Fruit fly (Drosophila melanogaster) whole organism, embryonic: ENCODE measurements around the gene Nup93-1.

Source experiments
- Antp ChIP-seq: fragments of 200-800 bp; sonication (Bioruptor generic); optimal IDR thresholded peaks from 3 replicates; lab custom pipeline; 2016; ENCODE audit warnings: missing biosample characterization, missing genetic modification characterization
- BEAF-32 ChIP-seq: fragments of 200-800 bp; sonication (Bioruptor generic); optimal IDR thresholded peaks from 3 replicates; lab custom pipeline; 2017; ENCODE audit warnings: missing biosample characterization, missing genetic modification characterization, mild to moderate bottlenecking, moderate library complexity, missing genetic modification reagents
- BtbVII ChIP-seq: fragments of 200-800 bp; sonication (Bioruptor generic); optimal IDR thresholded peaks from 3 replicates; lab custom pipeline; 2017; ENCODE audit warnings: missing biosample characterization, mild to moderate bottlenecking, missing genetic modification characterization
- CG10209 ChIP-seq: fragments of 200-800 bp; sonication (Bioruptor generic); optimal IDR thresholded peaks from 3 replicates; lab custom pipeline; 2017; ENCODE audit warnings: missing biosample characterization, mild to moderate bottlenecking, missing genetic modification characterization, missing genetic modification reagents
- CG10267 ChIP-seq: fragments of 200-800 bp; sonication (Bioruptor generic); optimal IDR thresholded peaks from 2 replicates; lab custom pipeline; 2018; ENCODE audit warnings: missing biosample characterization, mild to moderate bottlenecking, missing genetic modification characterization, moderate library complexity
- CG10654 ChIP-seq: fragments of 200-800 bp; sonication (Bioruptor generic); optimal IDR thresholded peaks from 2 replicates; lab custom pipeline; 2016; ENCODE audit warnings: missing biosample characterization, missing genetic modification characterization
- CG12659 ChIP-seq: fragments of 200-800 bp; sonication (Bioruptor generic); optimal IDR thresholded peaks from 3 replicates; lab custom pipeline; 2017; ENCODE audit warnings: mild to moderate bottlenecking, missing biosample characterization, missing genetic modification reagents, missing genetic modification characterization
- CG13123 ChIP-seq: fragments of 200-800 bp; sonication (Bioruptor generic); optimal IDR thresholded peaks from 2 replicates; lab custom pipeline; 2016; ENCODE audit warnings: missing biosample characterization, missing genetic modification characterization
- CG1529 ChIP-seq: fragments of 200-800 bp; sonication (Bioruptor generic); optimal IDR thresholded peaks from 3 replicates; lab custom pipeline; 2018; ENCODE audit warnings: missing biosample characterization, missing genetic modification characterization
- CG15696 ChIP-seq: fragments of 200-800 bp; sonication (Bioruptor generic); optimal IDR thresholded peaks from 2 replicates; lab custom pipeline; 2019; ENCODE audit warnings: missing biosample characterization, mild to moderate bottlenecking, missing genetic modification characterization, moderate library complexity
- CG30020 ChIP-seq: fragments of 200-800 bp; optimal IDR thresholded peaks from 2 replicates; lab custom pipeline; 2019; ENCODE audit warnings: missing biosample characterization, mild to moderate bottlenecking, missing genetic modification characterization, moderate library complexity
- CG32532 ChIP-seq: fragments of 200-800 bp; sonication (Bioruptor generic); IDR thresholded peaks from 2 replicates; pipeline ENCODE4 v1.3.6; 2022; ENCODE audit warnings: missing biosample characterization, missing genetic modification characterization
- CG8388 ChIP-seq: fragments of 200-800 bp; sonication (Bioruptor generic); optimal IDR thresholded peaks from 2 replicates; lab custom pipeline; 2019; ENCODE audit warnings: missing biosample characterization, mild to moderate bottlenecking, missing genetic modification characterization, moderate library complexity
- CG8924 ChIP-seq: fragments of 200-800 bp; optimal IDR thresholded peaks from 3 replicates; lab custom pipeline; 2019; ENCODE audit warnings: missing biosample characterization, mild to moderate bottlenecking, missing genetic modification characterization, moderate library complexity
- CG8944 ChIP-seq: fragments of 200-800 bp; sonication (Bioruptor generic); optimal IDR thresholded peaks from 3 replicates; lab custom pipeline; 2016; ENCODE audit warnings: missing biosample characterization, missing genetic modification characterization
- CG9817 ChIP-seq: fragments of 200-800 bp; sonication (Bioruptor generic); optimal IDR thresholded peaks from 2 replicates; lab custom pipeline; 2018; ENCODE audit warnings: missing biosample characterization, mild to moderate bottlenecking, missing genetic modification characterization, moderate library complexity
- CG9932 ChIP-seq: fragments of 200-800 bp; sonication (Bioruptor generic); IDR thresholded peaks from 2 replicates; pipeline ENCODE4 v1.3.6; 2022; ENCODE audit warnings: missing biosample characterization, missing genetic modification characterization
- Camta ChIP-seq: fragments of 200-800 bp; sonication (Bioruptor generic); optimal IDR thresholded peaks from 2 replicates; lab custom pipeline; 2016; ENCODE audit warnings: missing biosample characterization, missing genetic modification characterization
- Hr51 ChIP-seq, 2 experiments: fragments of 200-800 bp; sonication (Bioruptor generic); optimal IDR thresholded peaks; 2 replicates in 1 of 2; 3 replicates in 1 of 2; lab custom pipeline; 2016 to 2018; ENCODE audit warnings: missing biosample characterization in 2 of 2, missing genetic modification characterization in 2 of 2, mild to moderate bottlenecking in 1 of 2, moderate library complexity in 1 of 2
- Lhr ChIP-seq: fragments of 200-800 bp; sonication (Bioruptor generic); optimal IDR thresholded peaks from 3 replicates; lab custom pipeline; 2017; ENCODE audit warnings: mild to moderate bottlenecking, missing biosample characterization, missing genetic modification reagents, missing genetic modification characterization
- NFAT ChIP-seq: fragments of 200-800 bp; sonication (Bioruptor generic); IDR thresholded peaks from 2 replicates; pipeline ENCODE4 v1.3.6; 2022; ENCODE audit warnings: missing biosample characterization, missing genetic modification characterization
- Six4 ChIP-seq: fragments of 200-800 bp; sonication (Bioruptor generic); optimal IDR thresholded peaks from 2 replicates; lab custom pipeline; 2016; ENCODE audit warnings: missing biosample characterization, missing genetic modification characterization
- Sox100B ChIP-seq: fragments of 200-800 bp; sonication (Bioruptor generic); optimal IDR thresholded peaks from 3 replicates; lab custom pipeline; 2018; ENCODE audit warnings: missing biosample characterization, mild to moderate bottlenecking, missing genetic modification characterization
- Vsx1 ChIP-seq: fragments of 200-800 bp; sonication (Bioruptor generic); optimal IDR thresholded peaks from 2 replicates; lab custom pipeline; 2017; ENCODE audit warnings: missing biosample characterization, mild to moderate bottlenecking, missing genetic modification characterization, missing genetic modification reagents
- az2 ChIP-seq: fragments of 200-800 bp; sonication (Bioruptor generic); optimal IDR thresholded peaks from 3 replicates; lab custom pipeline; 2016; ENCODE audit warnings: missing biosample characterization, missing genetic modification characterization
- bbx ChIP-seq: fragments of 200-800 bp; sonication (Bioruptor generic); IDR thresholded peaks from 2 replicates; pipeline ENCODE4 v1.3.6; 2022; ENCODE audit warnings: missing biosample characterization, missing genetic modification characterization; ENCODE audit not compliant: partially characterized antibody
- da ChIP-seq: fragments of 200-800 bp; sonication (Bioruptor generic); optimal IDR thresholded peaks from 2 replicates; lab custom pipeline; 2016; ENCODE audit warnings: missing biosample characterization, missing genetic modification characterization
- dmrt11E ChIP-seq: fragments of 200-800 bp; sonication (Bioruptor generic); optimal IDR thresholded peaks from 3 replicates; lab custom pipeline; 2018; ENCODE audit warnings: missing biosample characterization, mild to moderate bottlenecking, missing genetic modification characterization, moderate library complexity
- gcm2 ChIP-seq: fragments of 200-800 bp; sonication (Bioruptor generic); optimal IDR thresholded peaks from 2 replicates; lab custom pipeline; 2016; ENCODE audit warnings: missing biosample characterization, missing genetic modification characterization
- grau ChIP-seq: fragments of 200-800 bp; optimal IDR thresholded peaks from 3 replicates; lab custom pipeline; 2019; ENCODE audit warnings: missing biosample characterization, mild to moderate bottlenecking, missing genetic modification characterization, moderate library complexity
- grn ChIP-seq: fragments of 200-800 bp; sonication (Bioruptor generic); optimal IDR thresholded peaks from 3 replicates; lab custom pipeline; 2017; ENCODE audit warnings: missing biosample characterization, missing genetic modification characterization
- insv ChIP-seq, 2 experiments: fragments of 200-800 bp; sonication (Bioruptor generic); optimal IDR thresholded peaks; 3 replicates each; lab custom pipeline; 2016 to 2018; ENCODE audit warnings: missing biosample characterization in 2 of 2, missing genetic modification characterization in 2 of 2
- klu ChIP-seq: fragments of 200-800 bp; sonication (Bioruptor generic); IDR thresholded peaks from 2 replicates; pipeline ENCODE4 v1.3.6; 2022; ENCODE audit warnings: missing biosample characterization, missing genetic modification characterization
- lmd ChIP-seq: fragments of 200-800 bp; sonication (Bioruptor generic); IDR thresholded peaks from 2 replicates; pipeline ENCODE4 v1.3.6; 2022; ENCODE audit warnings: missing biosample characterization, missing genetic modification characterization
- lov ChIP-seq, 2 experiments: fragments of 200-800 bp in 1 of 2; fragments of >200 bp in 1 of 2; sonication (Bioruptor generic) in 1 of 2; IDR thresholded peaks in 1 of 2; optimal IDR thresholded peaks in 1 of 2; 2 replicates in 1 of 2; 3 replicates in 1 of 2; pipeline versions ENCODE4 v1.3.6 to Lab custom; 2017 to 2022; ENCODE audit warnings: missing biosample characterization in 1 of 2, missing genetic modification characterization in 1 of 2
- mam ChIP-seq: fragments of 200-800 bp; sonication (Bioruptor generic); optimal IDR thresholded peaks from 3 replicates; lab custom pipeline; 2016; ENCODE audit warnings: missing biosample characterization, missing genetic modification characterization
- nau ChIP-seq: fragments of 200-800 bp; sonication (Bioruptor generic); optimal IDR thresholded peaks from 3 replicates; lab custom pipeline; 2017; ENCODE audit warnings: missing biosample characterization, mild to moderate bottlenecking, missing genetic modification characterization, missing genetic modification reagents
- org-1 ChIP-seq: fragments of 200-800 bp; sonication (Bioruptor generic); optimal IDR thresholded peaks from 2 replicates; lab custom pipeline; 2017; ENCODE audit warnings: missing biosample characterization, missing genetic modification characterization
- pho ChIP-seq: fragments of 200-800 bp; sonication (Bioruptor generic); optimal IDR thresholded peaks from 2 replicates; lab custom pipeline; 2016; ENCODE audit warnings: missing biosample characterization, missing genetic modification characterization
- pros ChIP-seq: fragments of 200-800 bp; sonication (Bioruptor generic); optimal IDR thresholded peaks from 3 replicates; lab custom pipeline; 2019; ENCODE audit warnings: missing biosample characterization, mild to moderate bottlenecking, missing genetic modification characterization, moderate library complexity
- rib ChIP-seq: fragments of 200-800 bp; sonication (Bioruptor generic); IDR thresholded peaks from 2 replicates; pipeline ENCODE4 v1.3.6; 2022; ENCODE audit warnings: missing biosample characterization, missing genetic modification characterization
- sc ChIP-seq, 3 experiments: fragments of >200 bp in 2 of 3; fragments of 200-800 bp in 1 of 3; sonication (Bioruptor generic) in 1 of 3; optimal IDR thresholded peaks; 2 replicates in 2 of 3; 3 replicates in 1 of 3; lab custom pipeline; 2017; ENCODE audit warnings: mild to moderate bottlenecking in 1 of 3, missing biosample characterization in 1 of 3, missing genetic modification characterization in 1 of 3, missing genetic modification reagents in 1 of 3
- sens-2 ChIP-seq: fragments of 200-800 bp; sonication (Bioruptor generic); IDR thresholded peaks from 2 replicates; pipeline ENCODE4 v1.3.6; 2022; ENCODE audit warnings: missing biosample characterization, missing genetic modification characterization
- seq ChIP-seq: fragments of 200-800 bp; sonication (Bioruptor generic); IDR thresholded peaks from 2 replicates; pipeline ENCODE4 v1.3.6; 2022; ENCODE audit warnings: missing biosample characterization, missing genetic modification characterization
- tin ChIP-seq: fragments of 200-800 bp; sonication (Bioruptor generic); optimal IDR thresholded peaks from 3 replicates; lab custom pipeline; 2016; ENCODE audit warnings: missing biosample characterization, missing genetic modification characterization
- zf30C ChIP-seq: fragments of 200-800 bp; sonication (Bioruptor generic); optimal IDR thresholded peaks from 3 replicates; lab custom pipeline; 2018; ENCODE audit warnings: missing biosample characterization, mild to moderate bottlenecking, missing genetic modification characterization

The Nup93-1 gene

dm6 chrX:13783958-13784907 lies 38.4 kb upstream of the Nup93-1 start (continued):
- peak; percentile 71 for TF ChIP-seq Sox100B (GFP tag; lab: Kevin White, UChicago)
- peak; percentile 42 for TF ChIP-seq CG10209
- peak; percentile 21 for TF ChIP-seq Six4
- TF ChIP-seq Antp, result peak; percentile 11
- TF ChIP-seq lov (optimal IDR thresholded peaks at IDR 0.05; lab: Kevin White, UChicago), result no peak
- TF ChIP-seq lov (GFP tag; IDR thresholded peaks at IDR 0.05; lab: Robert Waterston, UW), result no peak
- TF ChIP-seq grau (tag; lab: Kevin White, UChicago), result peak; percentile 49
- TF ChIP-seq lmd (GFP tag; lab: Robert Waterston, UW), result peak; percentile 52; the same call in 1 of the 2 replicates
- peak; percentile 45 for TF ChIP-seq tin (GFP tag; lab: Kevin White, UChicago)
- TF ChIP-seq org-1, result peak; percentile 42
- TF ChIP-seq da, result no peak
- TF ChIP-seq klu (GFP tag; lab: Robert Waterston, UW), result no peak
- 0 out of 2 replicates have a peak, but pooled peaks have one; percentile 20 for TF ChIP-seq sens-2 (GFP tag; lab: Robert Waterston, UW)
- TF ChIP-seq CG9932 (GFP tag; lab: Robert Waterston, UW), result 0 out of 2 replicates have a peak, but pooled peaks have one; percentile 13
- TF ChIP-seq gcm2 (GFP tag; lab: Kevin White, UChicago), result peak; percentile 34
- peak; percentile 14 for TF ChIP-seq CG8924 (tag; lab: Kevin White, UChicago)
- TF ChIP-seq zf30C (GFP tag; lab: Kevin White, UChicago), result peak; percentile 41
- TF ChIP-seq CG9817, result peak; percentile 38
- 0 out of 2 replicates have a peak, but pooled peaks have one; percentile 28 for TF ChIP-seq seq (GFP tag; lab: Robert Waterston, UW)
- peak; percentile 2 for TF ChIP-seq CG15696 (tag; lab: Kevin White, UChicago)
- TF ChIP-seq sc (optimal IDR thresholded peaks at IDR 0.05; lab: Kevin White, UChicago), result no peak
- peak; percentile 62 for TF ChIP-seq sc (GFP tag; optimal IDR thresholded peaks at IDR 0.05; lab: Kevin White, UChicago)
- TF ChIP-seq insv (GFP tag; optimal IDR thresholded peaks at IDR 0.05; lab: Kevin White, UChicago), result no peak
- no peak for TF ChIP-seq rib (GFP tag; lab: Robert Waterston, UW)
- TF ChIP-seq CG30020 (tag; lab: Kevin White, UChicago), result no peak
- TF ChIP-seq BEAF-32 (GFP tag; lab: Kevin White, UChicago), result no peak
- TF ChIP-seq NFAT (GFP tag; lab: Robert Waterston, UW), result no peak
- TF ChIP-seq nau (GFP tag; lab: Kevin White, UChicago), result peak; percentile 19
- TF ChIP-seq pros (GFP tag; lab: Kevin White, UChicago), result peak; percentile 47
- TF ChIP-seq CG10654 (GFP tag; lab: Kevin White, UChicago), result peak; percentile 24
- peak; percentile 35 for TF ChIP-seq CG1529 (GFP tag; lab: Kevin White, UChicago)
- TF ChIP-seq Vsx1 (GFP tag; lab: Kevin White, UChicago), result peak; percentile 86
- peak in 1 of 2 experiments; percentile 63 for TF ChIP-seq Hr51 (GFP tag; optimal IDR thresholded peaks at IDR 0.05; lab: Kevin White, UChicago)
- peak; percentile 53 for TF ChIP-seq Camta
- peak; percentile 48 for TF ChIP-seq az2 (GFP tag; lab: Kevin White, UChicago)
- TF ChIP-seq CG8944, result peak; percentile 36
- TF ChIP-seq CG32532, result no peak; the same call in 1 of the 2 replicates
- TF ChIP-seq bbx (GFP tag; lab: Robert Waterston, UW), result no peak
- peak; percentile 56 for TF ChIP-seq CG8388 (GFP tag; lab: Kevin White, UChicago)
- peak; percentile 6 for TF ChIP-seq pho (GFP tag; lab: Kevin White, UChicago)
- TF ChIP-seq dmrt11E (tag; lab: Kevin White, UChicago), result peak; percentile 30
- TF ChIP-seq CG13123 (GFP tag; lab: Kevin White, UChicago), result no peak
- peak; percentile 30 for TF ChIP-seq CG12659
- no peak for TF ChIP-seq BtbVII
- peak; percentile 23 for TF ChIP-seq mam (GFP tag; lab: Kevin White, UChicago)
- peak; percentile 21 for TF ChIP-seq Lhr
- TF ChIP-seq CG10267 (tag; lab: Kevin White, UChicago), result peak; percentile 27
- no peak for TF ChIP-seq grn (GFP tag; lab: Kevin White, UChicago)
